Fruit fly (Drosophila melanogaster): ENCODE data around the gene CG2926.

Gene CG2926

dm6 chr3R:5550452-5550851, 37.7 kb downstream of the CG2926 start:
- TF ChIP-seq CG8478 (optimal IDR thresholded peaks at IDR 0.05), result no peak
- TF ChIP-seq CTCF (optimal IDR thresholded peaks at IDR 0.05), result peak; percentile 2 to 4

dm6 chr3R:5547464-5547943, 40.7 kb downstream of the CG2926 start, which contains the start of gene CG2519:
TSS of gene CG2519 (minus strand) at chr3R:5547775.
- TF ChIP-seq CTCF (optimal IDR thresholded peaks at IDR 0.05) (peak; percentile 30 to 44), CG8478 (optimal IDR thresholded peaks at IDR 0.05) (no peak)

Measured in S2 (cell line).